Worm (Caenorhabditis elegans): ENCODE measurements around the gene C50F4.12.

The C50F4.12 gene

ce11 chrV:9503152-9503817, 36.3 kb downstream of the C50F4.12 start (continued):
- TF ChIP-seq Y53G8AR.9 (GFP tag; conservative IDR thresholded peaks at IDR 0.05) (no peak), hlh-12 (tag; optimal IDR thresholded peaks at IDR 0.05) (no peak), rcor-1 (GFP tag; IDR thresholded peaks at IDR 0.05) (peak; percentile 78), hmg-1.2 (GFP tag; IDR thresholded peaks at IDR 0.05) (peak; percentile 91), B0261.1 (tag; optimal IDR thresholded peaks at IDR 0.05) (peak; percentile 95), attf-6 (GFP tag; IDR thresholded peaks at IDR 0.05) (no peak), T26A5.8 (tag; optimal IDR thresholded peaks at IDR 0.05) (peak; percentile 46), athp-1 (tag; optimal IDR thresholded peaks at IDR 0.05) (peak; percentile 27), nhr-80 (tag; optimal IDR thresholded peaks at IDR 0.05) (no peak), nhr-179 (tag; optimal IDR thresholded peaks at IDR 0.05) (no peak), repo-1 (tag; optimal IDR thresholded peaks at IDR 0.05) (peak; percentile 74), egl-18 (GFP tag; IDR thresholded peaks at IDR 0.05) (peak; percentile 83; the same call in 1 of the 2 replicates), T07F8.4 (tag; optimal IDR thresholded peaks at IDR 0.05) (peak; percentile 49), atf-7 (tag; optimal IDR thresholded peaks at IDR 0.05) (peak; percentile 64), snpc-1.3 (tag; optimal IDR thresholded peaks at IDR 0.05; ENCODE audit: insufficient read depth) (peak; percentile 67), ceh-40 (GFP tag; IDR thresholded peaks at IDR 0.05) (0 out of 2 replicates have a peak, but pooled peaks have one; percentile 70), sdz-38 (tag; optimal IDR thresholded peaks at IDR 0.05) (peak; percentile 20), dpl-1 (GFP tag; optimal IDR thresholded peaks at IDR 0.05) (no peak), nfya-2 (GFP tag; IDR thresholded peaks at IDR 0.05) (no peak), F39B2.1 (GFP tag; IDR thresholded peaks at IDR 0.05) (no peak), ccch-3 (GFP tag; optimal IDR thresholded peaks at IDR 0.05) (no peak), sptf-2 (GFP tag; optimal IDR thresholded peaks at IDR 0.05) (peak; percentile 47), attf-3 (GFP tag; conservative IDR thresholded peaks at IDR 0.05) (no peak), aptf-3 (GFP tag; IDR thresholded peaks at IDR 0.05) (0 out of 2 replicates have a peak, but pooled peaks have one; percentile 77), F37B4.10 (GFP tag; IDR thresholded peaks at IDR 0.05) (no peak), ztf-26 (tag; optimal IDR thresholded peaks at IDR 0.05) (peak; percentile 70), K12H6.12 (tag; optimal IDR thresholded peaks at IDR 0.05) (peak; percentile 45), dox-1 (GFP tag; IDR thresholded peaks at IDR 0.05) (peak; percentile 80), mcd-1 (GFP tag; IDR thresholded peaks at IDR 0.05) (no peak; the same call in 1 of the 2 replicates), lin-54 (GFP tag; optimal IDR thresholded peaks at IDR 0.05) (no peak), cebp-2 (GFP tag; IDR thresholded peaks at IDR 0.05) (peak; percentile 83; the same call in 1 of the 2 replicates), gei-17 (GFP tag; optimal IDR thresholded peaks at IDR 0.05) (peak; percentile 24), madf-8 (GFP tag; conservative IDR thresholded peaks at IDR 0.05) (no peak), mes-4 (tag; optimal IDR thresholded peaks at IDR 0.05) (peak; percentile 47), chd-7 (tag; optimal IDR thresholded peaks at IDR 0.05) (peak; percentile 79)

DNA sequence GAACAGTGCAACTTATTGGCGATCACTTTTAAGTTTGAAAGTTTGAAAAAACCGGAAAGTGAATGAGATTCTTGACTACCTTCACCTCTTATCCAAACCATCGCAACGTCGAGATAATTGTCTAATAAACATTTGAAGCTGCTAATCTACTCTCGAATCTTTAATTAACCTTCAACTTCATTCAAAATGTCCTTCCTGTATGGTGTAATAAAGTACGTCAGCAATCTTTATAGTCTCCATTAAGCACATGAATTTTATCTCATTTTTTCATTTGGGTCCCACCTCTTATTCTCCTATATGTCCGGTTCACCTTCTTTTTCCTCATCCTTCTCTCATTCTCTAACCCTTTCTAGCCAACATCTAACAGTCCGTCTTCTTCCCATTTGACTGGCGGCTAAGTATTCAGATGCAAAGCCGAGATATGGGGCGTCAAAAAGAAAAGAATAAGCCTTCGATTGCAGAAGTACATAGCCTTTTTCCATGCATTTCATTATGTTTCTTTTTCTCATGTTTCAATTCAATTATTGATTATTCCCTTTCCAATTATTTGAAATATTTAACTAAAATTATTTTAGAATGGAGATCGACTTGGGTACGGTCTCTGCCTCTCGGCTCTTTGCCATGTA, 38.6 kb downstream of the C50F4.12 start, which contains the start of gene swt-5:
Gene swt-5 (plus strand): TSS at position 576 of the 626 bp plus-strand sequence.
- TF ChIP-seq hlh-26 (GFP tag; conservative IDR thresholded peaks at IDR 0.05) (no peak), attf-5 (GFP tag; optimal IDR thresholded peaks at IDR 0.05) (no peak), unc-62 (GFP tag; optimal IDR thresholded peaks at IDR 0.05) (no peak), lsy-27 (tag; optimal IDR thresholded peaks at IDR 0.05; ENCODE audit: borderline replicate concordance, insufficient read depth) (no peak), snpc-4 (GFP tag; optimal IDR thresholded peaks at IDR 0.05) (no peak), snpc-4 (tag; optimal IDR thresholded peaks at IDR 0.05) (no peak), mcd-1 (GFP tag; IDR thresholded peaks at IDR 0.05) (no peak), cebp-2 (GFP tag; IDR thresholded peaks at IDR 0.05) (no peak), madf-10 (tag; optimal IDR thresholded peaks at IDR 0.05) (no peak), snpc-1.1 (tag; optimal IDR thresholded peaks at IDR 0.05; ENCODE audit: insufficient read depth) (no peak), F49E8.2 (tag; optimal IDR thresholded peaks at IDR 0.05; ENCODE audit: insufficient read depth) (no peak), hmg-1.2 (GFP tag; IDR thresholded peaks at IDR 0.05) (no peak)
